Worm (Caenorhabditis elegans): ENCODE measurements around the gene R107.2.

DNA sequence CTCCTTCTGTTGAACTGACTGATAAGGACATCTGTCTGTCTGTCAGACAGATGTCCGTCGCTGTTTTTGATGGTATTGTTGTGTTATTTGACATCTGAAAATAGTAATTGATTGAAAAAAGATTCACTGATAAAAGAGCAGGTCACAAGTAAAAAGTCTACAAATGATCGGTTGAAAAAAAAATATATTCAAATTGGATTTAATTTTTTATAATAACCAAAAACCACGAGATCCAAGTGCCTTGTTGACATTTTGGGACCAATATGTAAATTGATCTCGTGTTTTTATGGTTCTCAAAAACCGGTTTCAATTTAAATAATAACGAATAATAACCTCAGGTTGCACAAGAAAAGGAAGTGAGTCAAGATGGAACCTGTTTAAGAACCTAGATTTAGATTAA, 18.8 kb downstream of the R107.2 start, which contains the start of gene F59B2.13:
- TF ChIP-seq him-1 (tag; optimal IDR thresholded peaks at IDR 0.05) = no peak
- no peak for TF ChIP-seq dao-5 (tag; optimal IDR thresholded peaks at IDR 0.05)
- TF ChIP-seq W03F9.2 (tag; optimal IDR thresholded peaks at IDR 0.05) = no peak
